Worm (Caenorhabditis elegans): ENCODE measurements around the gene Y32F6A.4.

Y32F6A.4 gene

DNA sequence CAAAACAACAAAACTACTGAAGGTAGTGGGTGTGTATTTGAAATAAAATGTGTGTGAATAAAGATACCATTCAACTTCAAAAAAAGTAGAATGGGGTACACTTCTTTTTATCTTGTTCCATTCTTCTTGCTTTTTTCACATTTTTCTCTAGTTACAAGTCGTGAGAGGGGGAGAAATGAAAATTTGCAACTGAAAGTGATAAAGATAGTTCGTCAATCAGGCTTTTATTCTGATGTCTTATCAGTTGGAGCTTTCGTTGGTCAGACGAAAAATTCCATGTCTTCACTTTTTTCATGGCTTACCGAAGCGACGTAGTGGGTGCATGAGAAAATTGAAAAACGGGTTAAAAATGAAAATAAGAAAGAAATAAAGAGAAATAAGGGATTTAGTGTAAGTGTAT lies at the start of gene Y32F6A.4:
Y32F6A.4 (minus strand) TSS at position 347 of the 400 bp plus-strand sequence.
- peak; percentile 76 for TF ChIP-seq elt-2 (tag; optimal IDR thresholded peaks at IDR 0.05)
- no peak for TF ChIP-seq pha-4 (tag; optimal IDR thresholded peaks at IDR 0.05)
- TF ChIP-seq elt-3 (tag; optimal IDR thresholded peaks at IDR 0.05): no peak
- peak; percentile 23 for TF ChIP-seq pqm-1 (tag; optimal IDR thresholded peaks at IDR 0.05)

- TF ChIP-seq elt-2 (tag; optimal IDR thresholded peaks at IDR 0.05) (peak; percentile 27), nhr-23 (tag; optimal IDR thresholded peaks at IDR 0.05) (no peak), pha-4 (tag; optimal IDR thresholded peaks at IDR 0.05) (peak; percentile 7), pqm-1 (tag; optimal IDR thresholded peaks at IDR 0.05) (peak; percentile 15)
Observed at ce11 chrV:10478097-10478828, 44.4 kb upstream of the Y32F6A.4 start, which contains the start of the genes crp-1 and Y32F6B.9. TSS of gene crp-1 (plus strand) at chrV:10478564. TSS of gene Y32F6B.9 (plus strand) at chrV:10478699.

DNA sequence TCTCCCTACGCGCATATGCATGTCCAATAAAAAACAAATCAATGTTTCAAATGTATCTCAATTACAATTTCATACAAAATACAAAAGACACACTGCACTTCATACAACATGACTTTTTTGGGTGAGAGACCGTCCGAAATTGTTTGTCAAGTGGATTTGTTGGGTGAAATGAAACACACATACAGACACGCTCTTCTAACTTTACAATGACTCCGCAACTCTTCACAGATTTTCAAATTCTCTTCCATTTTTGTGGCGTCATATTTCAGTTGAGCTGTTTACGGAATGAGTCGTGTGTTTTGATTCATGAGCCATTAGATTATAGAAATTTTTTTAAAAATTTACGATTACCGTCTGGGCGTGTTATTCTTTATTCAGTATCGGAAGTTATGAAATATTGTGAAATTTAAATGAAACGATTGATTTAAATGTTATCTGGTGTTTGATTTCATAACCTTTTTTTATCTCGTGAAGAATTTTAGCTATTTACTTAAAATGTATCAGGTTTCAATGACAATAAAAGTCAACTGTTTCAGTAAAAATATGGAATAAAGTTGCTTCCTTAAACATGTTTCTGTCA lies 43.1 kb upstream of the Y32F6A.4 start:
- peak in 1 of 2 experiments; percentile 22 for TF ChIP-seq eor-1 (tag; optimal IDR thresholded peaks at IDR 0.05)
- TF ChIP-seq pha-4 (tag; optimal IDR thresholded peaks at IDR 0.05): peak; percentile 46
- peak; percentile 95 for TF ChIP-seq ama-1 (optimal IDR thresholded peaks at IDR 0.05)
- no peak for TF ChIP-seq sea-2 (GFP tag; optimal IDR thresholded peaks at IDR 0.05)

DNA sequence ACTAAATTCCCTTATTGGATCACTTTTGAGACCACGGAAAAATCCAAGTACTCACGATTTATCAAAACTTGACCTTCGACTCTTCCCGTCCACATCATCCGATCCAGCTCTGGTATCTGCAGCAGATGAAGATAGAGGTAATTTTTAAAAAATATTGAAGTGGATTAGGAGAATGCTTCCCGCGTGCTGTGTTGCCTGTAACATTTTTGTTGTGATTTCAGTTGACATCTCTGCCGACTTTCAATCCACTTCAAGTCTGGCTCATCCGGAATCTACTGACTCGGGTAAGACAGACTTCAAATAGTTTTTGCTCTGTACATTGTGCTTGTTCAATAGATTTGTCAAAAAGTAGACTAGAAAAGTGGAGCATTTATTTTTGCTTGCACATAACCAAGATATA lies 41.6 kb upstream of the Y32F6A.4 start:
- TF ChIP-seq ztf-11 (tag; optimal IDR thresholded peaks at IDR 0.05): no peak
- TF ChIP-seq nhr-237 (tag; optimal IDR thresholded peaks at IDR 0.05): no peak
- TF ChIP-seq daf-12 (tag; optimal IDR thresholded peaks at IDR 0.05): no peak
- no peak for TF ChIP-seq lin-39 (tag; optimal IDR thresholded peaks at IDR 0.05)
- no peak for TF ChIP-seq nhr-67 (tag; optimal IDR thresholded peaks at IDR 0.05)
- TF ChIP-seq mml-1 (tag; optimal IDR thresholded peaks at IDR 0.05): no peak
- TF ChIP-seq skn-1 (tag; optimal IDR thresholded peaks at IDR 0.05): no peak
- no peak for TF ChIP-seq egl-27 (tag; optimal IDR thresholded peaks at IDR 0.05)
- no peak for TF ChIP-seq nhr-76 (tag; optimal IDR thresholded peaks at IDR 0.05)
- TF ChIP-seq ceh-16 (tag; optimal IDR thresholded peaks at IDR 0.05): no peak
- no peak for TF ChIP-seq R02D3.7 (tag; optimal IDR thresholded peaks at IDR 0.05)
- TF ChIP-seq snpc-4 (tag; optimal IDR thresholded peaks at IDR 0.05): no peak
- TF ChIP-seq nhr-43 (tag; optimal IDR thresholded peaks at IDR 0.05; ENCODE audit: poor library complexity, severe bottlenecking): no peak
- TF ChIP-seq nfya-1 (tag; optimal IDR thresholded peaks at IDR 0.05; ENCODE audit: insufficient read depth): no peak
- TF ChIP-seq zag-1 (tag; optimal IDR thresholded peaks at IDR 0.05): no peak
- TF ChIP-seq fkh-2 (tag; optimal IDR thresholded peaks at IDR 0.05): no peak
- TF ChIP-seq unc-39 (tag; optimal IDR thresholded peaks at IDR 0.05): no peak
- TF ChIP-seq ceh-82 (tag; optimal IDR thresholded peaks at IDR 0.05): no peak
- TF ChIP-seq mdl-1 (tag; optimal IDR thresholded peaks at IDR 0.05): no peak
- TF ChIP-seq hmg-11 (tag; optimal IDR thresholded peaks at IDR 0.05): no peak

DNA sequence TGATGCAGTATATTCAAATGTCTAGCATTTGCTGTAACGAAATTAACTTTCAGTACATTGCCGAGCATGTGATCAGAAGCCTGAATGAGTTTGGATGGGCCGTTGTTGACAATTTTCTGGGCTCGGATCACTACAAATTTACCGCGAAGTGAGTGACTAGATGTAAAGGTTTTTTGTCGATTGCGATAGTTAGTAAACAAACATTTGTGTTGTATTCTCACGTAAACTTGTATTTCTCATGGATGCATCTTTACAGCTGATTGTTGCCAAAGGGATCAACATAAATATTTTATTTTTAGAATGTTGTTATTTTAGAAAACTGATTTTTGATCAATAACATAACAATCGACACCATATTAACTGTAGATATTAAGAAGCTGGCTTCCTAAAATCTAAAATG lies 40.2 kb upstream of the Y32F6A.4 start:
- TF ChIP-seq pha-4 (tag; optimal IDR thresholded peaks at IDR 0.05) (peak; percentile 64), elt-2 (tag; optimal IDR thresholded peaks at IDR 0.05) (no peak), ztf-4 (tag; optimal IDR thresholded peaks at IDR 0.05) (no peak)

DNA sequence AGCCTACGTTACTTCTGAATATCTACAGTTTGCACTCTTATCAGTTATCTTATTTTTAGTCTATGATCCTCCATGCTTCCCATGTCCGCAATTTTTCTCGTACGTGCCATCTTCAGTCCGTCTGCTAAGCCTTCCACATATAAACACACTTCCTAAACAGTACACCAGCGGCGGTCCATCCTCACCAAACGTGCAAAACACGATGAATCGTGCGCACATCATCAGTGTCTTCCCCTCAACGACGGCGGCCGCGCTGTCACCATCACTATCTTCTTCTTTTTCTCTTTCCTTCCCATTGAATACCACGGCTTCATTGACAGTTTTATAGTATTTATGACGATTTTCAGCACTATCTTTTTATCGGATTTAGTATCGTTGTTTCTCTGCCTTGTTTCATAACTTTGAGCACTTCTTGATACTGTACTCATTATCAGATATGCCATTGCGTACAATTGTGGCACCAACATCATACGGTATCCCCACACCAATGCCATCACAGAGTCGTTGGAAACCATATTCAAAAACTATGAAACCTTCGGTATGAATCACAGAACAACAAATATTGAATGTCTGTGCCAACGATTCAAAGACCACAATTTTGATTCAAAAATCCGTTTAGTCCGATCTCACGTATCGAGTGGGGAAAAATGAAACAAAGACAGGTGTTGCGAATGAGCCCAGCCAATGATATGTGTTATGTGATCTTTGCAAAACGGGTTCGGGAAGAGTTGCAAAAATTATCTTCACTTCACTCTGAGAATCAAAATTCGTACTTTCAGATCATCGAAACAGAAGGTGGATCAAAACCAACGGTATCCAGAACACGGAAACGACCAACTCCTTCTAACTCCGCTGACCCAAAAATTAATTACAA lies 39.3 kb upstream of the Y32F6A.4 start:
- TF ChIP-seq egl-5 (tag; optimal IDR thresholded peaks at IDR 0.05) (peak; percentile 1), ama-1 (optimal IDR thresholded peaks at IDR 0.05) (peak; percentile 85), R02D3.7 (tag; optimal IDR thresholded peaks at IDR 0.05) (no peak)

Measured in whole organism, L3 larva.